Worm (Caenorhabditis elegans): ENCODE data around the gene T17H7.7.

- TF ChIP-seq elt-3 (tag; optimal IDR thresholded peaks at IDR 0.05) (no peak), unc-62 (GFP tag; optimal IDR thresholded peaks at IDR 0.05) (no peak), sem-2 (GFP tag; optimal IDR thresholded peaks at IDR 0.05) (no peak), elt-1 (tag; optimal IDR thresholded peaks at IDR 0.05; ENCODE audit: borderline replicate concordance, insufficient read depth) (no peak), drap-1 (GFP tag; optimal IDR thresholded peaks at IDR 0.05) (no peak), ztf-11 (tag; optimal IDR thresholded peaks at IDR 0.05) (no peak), nhr-28 (tag; optimal IDR thresholded peaks at IDR 0.05) (no peak), blmp-1 (tag; optimal IDR thresholded peaks at IDR 0.05) (no peak)
These were observed 24.6 kb upstream of the T17H7.7 start for ce11 chrIII:782503-782902.
